Worm (Caenorhabditis elegans) whole organism, midembryonic: ENCODE measurements around the gene C53D6.6.

Source experiments
- cog-1 ChIP-seq: sonication (generic microtip); optimal IDR thresholded peaks from 2 replicates; lab custom pipeline; 2016; ENCODE audit warnings: missing genetic modification characterization, missing compliant biosample characterization
- flt-1 ChIP-seq: fragments of 200-800 bp; sonication (Bioruptor generic); IDR thresholded peaks from 2 replicates; pipeline ENCODE4 v1.3.6; 2022; ENCODE audit warnings: missing genetic modification characterization, missing compliant biosample characterization
- klf-2 ChIP-seq: fragments of 200-800 bp; sonication (Bioruptor generic); conservative IDR thresholded peaks from 2 replicates; pipeline ENCODE4 v1.3.6; 2022; ENCODE audit warnings: missing genetic modification reagents, missing genetic modification characterization, missing compliant biosample characterization
- med-1 ChIP-seq: sonication (generic microtip); optimal IDR thresholded peaks from 2 replicates; lab custom pipeline; 2017; ENCODE audit warnings: missing genetic modification characterization, mild to moderate bottlenecking, missing compliant biosample characterization, antibody characterized with exemption, missing genetic modification reagents; ENCODE audit not compliant: insufficient read depth
- tab-1 ChIP-seq: fragments of 200-800 bp; sonication (Bioruptor generic); IDR thresholded peaks from 2 replicates; pipeline ENCODE4 v1.3.6; 2022; ENCODE audit warnings: missing genetic modification characterization, missing compliant biosample characterization
- ztf-29 ChIP-seq: fragments of 200-800 bp; sonication (Bioruptor generic); IDR thresholded peaks from 2 replicates; pipeline ENCODE4 v1.3.6; 2022; ENCODE audit warnings: missing genetic modification reagents, missing genetic modification characterization, missing compliant biosample characterization

DNA sequence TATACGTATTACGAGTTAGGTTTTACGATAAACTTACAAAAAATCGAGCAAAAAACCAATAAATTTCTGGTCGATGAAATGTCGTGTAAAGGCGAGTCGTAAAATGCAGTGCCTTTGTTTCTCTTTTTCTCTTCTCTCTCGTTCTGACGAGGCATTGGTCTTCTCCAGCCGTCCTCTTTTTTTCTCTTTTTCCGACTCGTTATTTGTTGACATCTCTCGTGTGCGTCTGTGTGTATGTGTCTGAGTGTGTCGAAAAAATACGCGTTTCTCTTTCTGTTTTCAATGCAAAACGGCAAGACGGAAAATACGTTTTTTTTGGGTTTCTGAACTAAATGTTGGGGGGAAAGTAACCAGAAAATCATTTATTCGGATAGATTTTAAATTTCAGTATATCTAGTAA, at the start of gene C53D6.6:
- no peak for TF ChIP-seq flt-1 (GFP tag; lab: Robert Waterston, UW)
- TF ChIP-seq klf-2 (GFP tag; lab: Robert Waterston, UW): no peak
- TF ChIP-seq cog-1 (tag; lab: Kevin White, UChicago): no peak
- TF ChIP-seq tab-1 (GFP tag; lab: Robert Waterston, UW): no peak
- TF ChIP-seq med-1: no peak
- TF ChIP-seq ztf-29: no peak
